Worm (Caenorhabditis elegans) whole organism, L4 larva: Measurements from ENCODE around the gene sre-31.

Experiments
- ZK337.2 ChIP-seq: fragments of 200-800 bp; sonication (Bioruptor generic); IDR thresholded peaks from 2 replicates; pipeline ENCODE4 v1.3.6; 2022; ENCODE audit warnings: missing genetic modification reagents, missing genetic modification characterization, missing compliant biosample characterization
- ZK546.5 ChIP-seq, 2 experiments: sonication (generic microtip); optimal IDR thresholded peaks; 2 replicates each; lab custom pipeline; 2017; ENCODE audit warnings: missing biosample characterization in 2 of 2, missing genetic modification characterization in 2 of 2
- aha-1 ChIP-seq: fragments of 150-350 bp; peaks from one replicate; lab custom pipeline; 2014; ENCODE audit warnings: missing biosample characterization, missing genetic modification characterization
- ceh-20 ChIP-seq: fragments of 200-800 bp; sonication (Bioruptor generic); IDR thresholded peaks from 2 replicates; pipeline ENCODE4 v1.3.6; 2022; ENCODE audit warnings: missing genetic modification reagents, missing genetic modification characterization, missing compliant biosample characterization
- ceh-32 ChIP-seq: sonication (generic microtip); optimal IDR thresholded peaks from 2 replicates; lab custom pipeline; 2016; ENCODE audit warnings: mild to moderate bottlenecking, missing genetic modification characterization, missing compliant biosample characterization; ENCODE audit not compliant: poor library complexity
- ctbp-1 ChIP-seq: fragments of 200-800 bp; sonication (Bioruptor generic); IDR thresholded peaks from 2 replicates; pipeline ENCODE4 v1.3.6; 2022; ENCODE audit warnings: missing genetic modification reagents, missing genetic modification characterization, missing compliant biosample characterization
- daf-12 ChIP-seq: fragments of 150-350 bp; optimal IDR thresholded peaks from 2 replicates; lab custom pipeline; 2014; ENCODE audit warnings: missing biosample characterization, missing genetic modification reagents, missing genetic modification characterization
- daf-8 ChIP-seq: fragments of 200-800 bp; sonication (Bioruptor generic); IDR thresholded peaks from 2 replicates; pipeline ENCODE4 v1.3.6; 2022; ENCODE audit warnings: missing genetic modification characterization, missing compliant biosample characterization
- dmd-6 ChIP-seq: fragments of 200-800 bp; sonication (Bioruptor generic); IDR thresholded peaks from 2 replicates; pipeline ENCODE4 v1.3.6; 2022; ENCODE audit warnings: missing genetic modification reagents, missing genetic modification characterization, missing compliant biosample characterization
- dmd-9 ChIP-seq: fragments of 200-800 bp; sonication (Bioruptor generic); IDR thresholded peaks from 2 replicates; pipeline ENCODE4 v1.3.6; 2022; ENCODE audit warnings: missing genetic modification reagents, missing genetic modification characterization, missing compliant biosample characterization
- egl-43 ChIP-seq: fragments of 200-800 bp; sonication (Bioruptor generic); IDR thresholded peaks from 2 replicates; pipeline ENCODE4 v1.3.6; 2022; ENCODE audit warnings: missing genetic modification reagents, missing genetic modification characterization, missing compliant biosample characterization
- hif-1 ChIP-seq, 2 experiments: sonication (generic microtip); optimal IDR thresholded peaks; 2 replicates each; lab custom pipeline; 2016 to 2017; ENCODE audit warnings: missing compliant biosample characterization in 2 of 2, missing genetic modification characterization in 2 of 2, missing genetic modification reagents in 2 of 2, missing genotype in 2 of 2, mild to moderate bottlenecking in 1 of 2
- hmg-1.1 ChIP-seq: fragments of 200-800 bp; sonication (Bioruptor generic); IDR thresholded peaks from 2 replicates; pipeline ENCODE4 v1.3.6; 2022; ENCODE audit warnings: missing genetic modification reagents, missing genetic modification characterization, missing compliant biosample characterization
- lin-1 ChIP-seq: fragments of 200-800 bp; sonication (Bioruptor generic); IDR thresholded peaks from 2 replicates; pipeline ENCODE4 v1.3.6; 2022; ENCODE audit warnings: missing genetic modification reagents, missing genetic modification characterization, missing compliant biosample characterization
- lin-38 ChIP-seq: fragments of 200-800 bp; sonication (Bioruptor generic); IDR thresholded peaks from 2 replicates; pipeline ENCODE4 v1.3.6; 2022; ENCODE audit warnings: missing genetic modification reagents, missing genetic modification characterization, missing compliant biosample characterization
- lsy-2 ChIP-seq, 2 experiments: fragments of 150-350 bp in 1 of 2; sonication (generic microtip) in 1 of 2; optimal IDR thresholded peaks; 2 replicates each; lab custom pipeline; 2014 to 2017; ENCODE audit warnings: missing biosample characterization in 2 of 2, missing genetic modification characterization in 2 of 2
- mdl-1 ChIP-seq, 2 experiments: fragments of 150-350 bp in 1 of 2; sonication (generic microtip) in 1 of 2; optimal IDR thresholded peaks; 2 replicates each; lab custom pipeline; 2014 to 2017; ENCODE audit warnings: missing biosample characterization in 2 of 2, missing genetic modification characterization in 2 of 2
- mxl-3 ChIP-seq: fragments of 200-800 bp; sonication (Bioruptor generic); optimal IDR thresholded peaks from 2 replicates; lab custom pipeline; 2018; ENCODE audit warnings: mild to moderate bottlenecking, missing genetic modification characterization, missing compliant biosample characterization
- nhr-237 ChIP-seq: sonication (generic microtip); optimal IDR thresholded peaks from 2 replicates; lab custom pipeline; 2017; ENCODE audit warnings: missing biosample characterization, missing genetic modification characterization
- nhr-42 ChIP-seq: fragments of 200-800 bp; sonication (Bioruptor generic); IDR thresholded peaks from 2 replicates; pipeline ENCODE4 v1.3.6; 2022; ENCODE audit warnings: missing genetic modification characterization, missing compliant biosample characterization
- nhr-48 ChIP-seq: sonication (generic microtip); optimal IDR thresholded peaks from 2 replicates; lab custom pipeline; 2016; ENCODE audit warnings: mild to moderate bottlenecking, missing genetic modification characterization, missing compliant biosample characterization
- nhr-77 ChIP-seq: fragments of 150-350 bp; optimal IDR thresholded peaks from 2 replicates; lab custom pipeline; 2014; ENCODE audit warnings: missing biosample characterization, missing genetic modification characterization
- pha-4 ChIP-seq, 2 experiments: fragments of 150-350 bp in 1 of 2; fragments of 200-800 bp in 1 of 2; sonication (Bioruptor generic) in 1 of 2; IDR thresholded peaks in 1 of 2; optimal IDR thresholded peaks in 1 of 2; 2 replicates each; pipeline versions ENCODE4 v1.3.6 to Lab custom; 2014 to 2022; ENCODE audit warnings: missing genetic modification characterization in 2 of 2, missing genetic modification reagents in 2 of 2, missing biosample characterization in 1 of 2, missing compliant biosample characterization in 1 of 2
- rbr-2 ChIP-seq: sonication (generic microtip); optimal IDR thresholded peaks from 2 replicates; lab custom pipeline; 2016; ENCODE audit warnings: missing genotype, missing genetic modification characterization, missing compliant biosample characterization
- set-16 ChIP-seq: fragments of 200-800 bp; sonication (Bioruptor generic); IDR thresholded peaks from 2 replicates; pipeline ENCODE4 v1.3.6; 2022; ENCODE audit warnings: missing genetic modification reagents, missing genetic modification characterization, missing compliant biosample characterization
- snpc-4 ChIP-seq: fragments of 150-350 bp; optimal IDR thresholded peaks from 2 replicates; lab custom pipeline; 2014; ENCODE audit warnings: missing biosample characterization, missing genetic modification characterization
- unc-39 ChIP-seq: sonication (generic microtip); optimal IDR thresholded peaks from 2 replicates; lab custom pipeline; 2017; ENCODE audit warnings: missing biosample characterization, missing genetic modification characterization
- unc-62 ChIP-seq, 3 experiments: fragments of 150-350 bp in 1 of 3; sonication (generic microtip); optimal IDR thresholded peaks in 2 of 3; peaks in 1 of 3; 1 replicate in 1 of 3; 2 replicates in 2 of 3; lab custom pipeline; 2014 to 2017; ENCODE audit warnings: missing biosample characterization in 3 of 3, missing genetic modification characterization in 3 of 3, missing genetic modification reagents in 3 of 3, missing genotype in 1 of 3
- vab-7 ChIP-seq: fragments of 200-800 bp; sonication (Bioruptor generic); IDR thresholded peaks from 2 replicates; pipeline ENCODE4 v1.3.6; 2022; ENCODE audit warnings: missing genetic modification reagents, missing genetic modification characterization, missing compliant biosample characterization
- zag-1 ChIP-seq: fragments of 150-350 bp; optimal IDR thresholded peaks from 2 replicates; lab custom pipeline; 2014; ENCODE audit warnings: missing biosample characterization, missing genetic modification characterization
- zfp-3 ChIP-seq: fragments of 200-800 bp; sonication (Bioruptor generic); conservative IDR thresholded peaks from 2 replicates; pipeline ENCODE4 v1.3.6; 2022; ENCODE audit warnings: missing genetic modification reagents, missing genetic modification characterization, missing compliant biosample characterization
- zip-11 ChIP-seq: fragments of 200-800 bp; sonication (Bioruptor generic); IDR thresholded peaks from 2 replicates; pipeline ENCODE4 v1.3.6; 2022; ENCODE audit warnings: missing genetic modification characterization, missing compliant biosample characterization

The sre-31 gene

DNA sequence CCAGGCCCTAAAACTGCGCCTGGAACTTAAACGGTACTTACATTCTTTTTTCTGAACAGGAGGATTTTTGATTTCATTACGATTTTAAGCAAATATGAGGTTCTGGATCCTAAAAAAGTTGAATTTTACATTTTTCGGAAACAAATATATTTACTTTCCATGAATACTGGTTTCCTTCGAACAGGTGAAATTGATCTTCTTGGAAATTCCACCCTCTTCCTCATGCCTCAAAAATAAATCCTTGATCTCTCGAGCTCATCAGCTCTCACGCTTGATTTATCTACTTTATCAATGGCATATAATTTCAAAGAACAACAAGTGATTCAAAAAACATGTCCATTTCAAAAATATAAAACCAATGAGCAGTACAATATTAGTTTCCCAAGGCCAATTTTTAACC is 21.1 kb downstream of the sre-31 start:
- no peak for TF ChIP-seq dmd-9 (GFP tag; lab: Robert Waterston, UW)
- TF ChIP-seq lin-38 (GFP tag; lab: Robert Waterston, UW): no peak
- TF ChIP-seq unc-62 (GFP tag; optimal IDR thresholded peaks at IDR 0.05 in 1 of 2; lab: Kevin White, UChicago): no peak
- TF ChIP-seq unc-62 (tag; optimal IDR thresholded peaks at IDR 0.05; lab: Kevin White, UChicago): no peak
- TF ChIP-seq ZK546.5 (tag; optimal IDR thresholded peaks at IDR 0.05; lab: Kevin White, UChicago): no peak

ce11 chrII:12386781-12387180 is 21.8 kb downstream of the sre-31 start, which contains the start of gene sre-42:
Gene sre-42 (minus strand): TSS chrII:12386881.
- no peak for TF ChIP-seq nhr-42 (GFP tag; lab: Robert Waterston, UW)
- peak; percentile 18 for TF ChIP-seq aha-1 (tag; lab: Kevin White, UChicago)

DNA sequence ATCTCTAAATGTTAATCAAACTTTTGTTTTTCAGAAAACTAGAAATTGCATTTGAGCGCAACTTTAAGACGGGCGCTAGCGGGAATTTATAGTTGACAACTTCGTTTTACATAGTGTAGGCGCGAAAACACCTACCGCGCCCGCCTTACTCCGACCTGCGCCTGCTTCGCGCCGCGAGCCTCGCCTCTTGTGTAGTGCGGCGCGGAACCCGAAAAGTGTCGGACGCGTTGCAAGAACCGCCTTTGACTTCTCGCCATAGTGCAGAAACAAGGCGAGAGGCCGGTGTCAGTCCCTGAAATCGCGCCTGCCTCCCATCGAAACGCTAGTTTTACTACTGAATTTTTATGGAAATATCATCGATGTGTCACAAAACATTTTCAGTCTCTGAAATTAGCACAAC is 22.8 kb downstream of the sre-31 start:
- TF ChIP-seq egl-43 (GFP tag; lab: Robert Waterston, UW) (0 out of 2 replicates have a peak, but pooled peaks have one; percentile 35), lin-1 (GFP tag; lab: Robert Waterston, UW) (no peak), aha-1 (tag; lab: Kevin White, UChicago) (peak; percentile 61), set-16 (GFP tag; lab: Robert Waterston, UW) (peak; percentile 82)

ce11 chrII:12382625-12383562 is 25.7 kb downstream of the sre-31 start, which contains the start of gene btb-14:
Gene btb-14 (plus strand): TSS chrII:12383463.
- TF ChIP-seq ceh-32 (tag; lab: Kevin White, UChicago) (no peak), snpc-4 (tag; lab: Kevin White, UChicago) (peak; percentile 26), hmg-1.1 (peak; percentile 64; the same call in 1 of the 2 replicates), hif-1 (tag; optimal IDR thresholded peaks at IDR 0.05; lab: Kevin White, UChicago) (peak in 1 of 2 experiments; percentile 4), rbr-2 (peak; percentile 24), nhr-77 (tag; lab: Kevin White, UChicago) (no peak), pha-4 (GFP tag; IDR thresholded peaks at IDR 0.05; lab: Robert Waterston, UW) (no peak), pha-4 (tag; optimal IDR thresholded peaks at IDR 0.05; lab: Kevin White, UChicago) (no peak), mdl-1 (tag; optimal IDR thresholded peaks at IDR 0.05; lab: Kevin White, UChicago) (peak in 1 of 2 experiments; percentile 21), zfp-3 (GFP tag; lab: Robert Waterston, UW) (no peak), vab-7 (GFP tag; lab: Robert Waterston, UW) (no peak), zag-1 (tag; lab: Kevin White, UChicago) (no peak), aha-1 (tag; lab: Kevin White, UChicago) (no peak), mxl-3 (no peak), ctbp-1 (GFP tag; lab: Robert Waterston, UW) (no peak), nhr-48 (no peak), egl-43 (GFP tag; lab: Robert Waterston, UW) (0 out of 2 replicates have a peak, but pooled peaks have one; percentile 44), daf-8 (GFP tag; lab: Robert Waterston, UW) (no peak), set-16 (GFP tag; lab: Robert Waterston, UW) (peak; percentile 46; the same call in 1 of the 2 replicates), dmd-6 (peak; percentile 12; the same call in 1 of the 2 replicates), nhr-237 (tag; lab: Kevin White, UChicago) (no peak), lin-1 (GFP tag; lab: Robert Waterston, UW) (no peak), unc-39 (tag; lab: Kevin White, UChicago) (no peak), zip-11 (GFP tag; lab: Robert Waterston, UW) (no peak), daf-12 (tag; lab: Kevin White, UChicago) (no peak), lsy-2 (tag; optimal IDR thresholded peaks at IDR 0.05; lab: Kevin White, UChicago) (peak in 1 of 2 experiments; percentile 60), ZK337.2 (no peak), unc-62 (GFP tag; optimal IDR thresholded peaks at IDR 0.05 in 1 of 2; lab: Kevin White, UChicago) (peak in 1 of 2 experiments; percentile 53), unc-62 (tag; optimal IDR thresholded peaks at IDR 0.05; lab: Kevin White, UChicago) (no peak), ceh-20 (0 out of 2 replicates have a peak, but pooled peaks have one; percentile 19)
